Fruit fly (Drosophila melanogaster) whole organism, prepupa: ENCODE data around the gene Pitslre.
A peak's percentile ranks its signal among the peaks of the same experiment; 100 is the strongest.

ENCODE experiments used
- CG6854 ChIP-seq: fragments of 200-800 bp; sonication (Bioruptor generic); optimal IDR thresholded peaks from 2 replicates; lab custom pipeline; 2017; ENCODE audit warnings: missing biosample characterization, mild to moderate bottlenecking, missing genetic modification characterization
- CG9139 ChIP-seq: fragments of 200-800 bp; sonication (Bioruptor generic); optimal IDR thresholded peaks from 3 replicates; lab custom pipeline; 2017; ENCODE audit warnings: missing biosample characterization, mild to moderate bottlenecking, missing genetic modification characterization
- Ets21C ChIP-seq: fragments of 200-800 bp; sonication (Bioruptor generic); optimal IDR thresholded peaks from 3 replicates; lab custom pipeline; 2016; ENCODE audit warnings: missing biosample characterization, missing genetic modification characterization
- Ets96B ChIP-seq: fragments of 200-800 bp; optimal IDR thresholded peaks from 2 replicates; lab custom pipeline; 2019; ENCODE audit warnings: missing biosample characterization, mild to moderate bottlenecking, missing genetic modification characterization, moderate library complexity
- OdsH ChIP-seq: fragments of 200-800 bp; sonication (Bioruptor generic); optimal IDR thresholded peaks from 3 replicates; lab custom pipeline; 2016; ENCODE audit warnings: missing biosample characterization, missing genetic modification characterization
- Sox14 ChIP-seq: fragments of 200-800 bp; sonication (Bioruptor generic); optimal IDR thresholded peaks from 3 replicates; lab custom pipeline; 2016; ENCODE audit warnings: missing biosample characterization, missing genetic modification characterization
- achi ChIP-seq: fragments of 200-800 bp; sonication (Bioruptor generic); optimal IDR thresholded peaks from 3 replicates; lab custom pipeline; 2016; ENCODE audit warnings: missing biosample characterization, missing genetic modification characterization
- dac ChIP-seq: fragments of 200-800 bp; sonication (Bioruptor generic); optimal IDR thresholded peaks from 2 replicates; lab custom pipeline; 2017; ENCODE audit warnings: missing biosample characterization, mild to moderate bottlenecking, missing genetic modification characterization
- eg ChIP-seq: fragments of 200-800 bp; sonication (Bioruptor generic); IDR thresholded peaks from 3 replicates; pipeline ENCODE4 v1.3.6; 2022; ENCODE audit warnings: missing biosample characterization, missing genetic modification characterization
- esn ChIP-seq: fragments of 200-800 bp; sonication (Bioruptor generic); optimal IDR thresholded peaks from 2 replicates; lab custom pipeline; 2016; ENCODE audit warnings: missing biosample characterization, mild to moderate bottlenecking, missing genetic modification characterization, moderate library complexity
- fd59A ChIP-seq: fragments of 200-800 bp; sonication (Bioruptor generic); optimal IDR thresholded peaks from 2 replicates; lab custom pipeline; 2017; ENCODE audit warnings: missing biosample characterization, mild to moderate bottlenecking, missing genetic modification characterization, missing genetic modification reagents
- lz ChIP-seq: fragments of 200-800 bp; sonication (Bioruptor generic); optimal IDR thresholded peaks from 3 replicates; lab custom pipeline; 2016; ENCODE audit warnings: missing biosample characterization, missing genetic modification characterization

- peak; percentile 26 for TF ChIP-seq esn
- TF ChIP-seq dac (GFP tag; lab: Kevin White, UChicago) = no peak
- peak; percentile 54 for TF ChIP-seq CG6854 (GFP tag; lab: Kevin White, UChicago)
- TF ChIP-seq Ets96B (tag; lab: Kevin White, UChicago) = peak; percentile 7
- no peak for TF ChIP-seq achi (GFP tag; lab: Kevin White, UChicago)
- TF ChIP-seq fd59A = no peak
- peak; percentile 63; the same call in 2 of the 3 replicates for TF ChIP-seq eg (GFP tag; lab: Robert Waterston, UW)
- no peak for TF ChIP-seq lz (GFP tag; lab: Kevin White, UChicago)
- TF ChIP-seq CG9139 (GFP tag; lab: Kevin White, UChicago) = peak; percentile 35
- TF ChIP-seq OdsH (GFP tag; lab: Kevin White, UChicago) = no peak
- TF ChIP-seq Ets21C (GFP tag; lab: Kevin White, UChicago) = no peak
- TF ChIP-seq Sox14 (GFP tag; lab: Kevin White, UChicago) = no peak
Measured at dm6 chr3L:20730323-20731238, 40.7 kb upstream of the Pitslre start, which contains the start of gene CG13252.
